Worm (Caenorhabditis elegans) whole organism, late embryonic: ENCODE results near the gene klc-1.

Experiments
- C08G9.2 ChIP-seq: sonication (generic microtip); optimal IDR thresholded peaks from 2 replicates; lab custom pipeline; 2016; ENCODE audit warnings: mild to moderate bottlenecking, missing genetic modification characterization, moderate library complexity, missing compliant biosample characterization
- T23F11.4 ChIP-seq: fragments of 200-800 bp; sonication (Bioruptor generic); optimal IDR thresholded peaks from 2 replicates; lab custom pipeline; 2018; ENCODE audit warnings: mild to moderate bottlenecking, missing genetic modification characterization, missing compliant biosample characterization
- Y22D7AL.16 ChIP-seq: sonication (generic microtip); optimal IDR thresholded peaks from 2 replicates; lab custom pipeline; 2016; ENCODE audit warnings: missing genetic modification characterization, missing compliant biosample characterization
- ahr-1 ChIP-seq: sonication (generic microtip); optimal IDR thresholded peaks from 2 replicates; lab custom pipeline; 2016; ENCODE audit warnings: missing genetic modification characterization, missing compliant biosample characterization
- ama-1 ChIP-seq: fragments of 150-350 bp; optimal IDR thresholded peaks from 2 replicates; lab custom pipeline; 2014
- ceh-14 ChIP-seq: sonication (generic microtip); optimal IDR thresholded peaks from 2 replicates; lab custom pipeline; 2016; ENCODE audit warnings: missing genotype, missing genetic modification characterization, missing compliant biosample characterization
- ceh-18 ChIP-seq: sonication (generic microtip); optimal IDR thresholded peaks from 2 replicates; lab custom pipeline; 2016; ENCODE audit warnings: missing genetic modification characterization, missing compliant biosample characterization
- ceh-22 ChIP-seq: sonication (generic microtip); optimal IDR thresholded peaks from 2 replicates; lab custom pipeline; 2017; ENCODE audit warnings: missing biosample characterization, missing genetic modification characterization
- ceh-24 ChIP-seq: sonication (generic microtip); optimal IDR thresholded peaks from 2 replicates; lab custom pipeline; 2016; ENCODE audit warnings: mild to moderate bottlenecking, missing genetic modification characterization, missing compliant biosample characterization
- ceh-30 ChIP-seq: fragments of 150-350 bp; optimal IDR thresholded peaks from 2 replicates; lab custom pipeline; 2014; ENCODE audit warnings: missing biosample characterization, missing genetic modification characterization
- ceh-34 ChIP-seq: sonication (generic microtip); optimal IDR thresholded peaks from 2 replicates; lab custom pipeline; 2016; ENCODE audit warnings: mild to moderate bottlenecking, missing genetic modification characterization, missing compliant biosample characterization
- ceh-45 ChIP-seq: fragments of 200-800 bp; sonication (Bioruptor generic); IDR thresholded peaks from 2 replicates; pipeline ENCODE4 v1.3.6; 2022; ENCODE audit warnings: missing genetic modification reagents, missing genetic modification characterization, missing compliant biosample characterization
- ceh-48 ChIP-seq: sonication (generic microtip); optimal IDR thresholded peaks from 2 replicates; lab custom pipeline; 2016; ENCODE audit warnings: missing genetic modification characterization, inconsistent platforms, missing compliant biosample characterization
- ceh-9 ChIP-seq: sonication (generic microtip); optimal IDR thresholded peaks from 2 replicates; lab custom pipeline; 2016; ENCODE audit warnings: mild to moderate bottlenecking, missing genetic modification characterization, inconsistent platforms, missing compliant biosample characterization
- elt-2 ChIP-seq: sonication (generic microtip); optimal IDR thresholded peaks from 2 replicates; lab custom pipeline; 2016; ENCODE audit warnings: missing genetic modification reagents, missing genetic modification characterization, missing compliant biosample characterization
- ets-4 ChIP-seq: sonication (generic microtip); optimal IDR thresholded peaks from 2 replicates; lab custom pipeline; 2016; ENCODE audit warnings: missing genetic modification characterization, missing compliant biosample characterization
- fax-1 ChIP-seq: sonication (generic microtip); optimal IDR thresholded peaks from 2 replicates; lab custom pipeline; 2016; ENCODE audit warnings: missing genotype, missing genetic modification characterization, missing compliant biosample characterization
- fkh-10 ChIP-seq: fragments of 150-350 bp; optimal IDR thresholded peaks from 2 replicates; lab custom pipeline; 2014; ENCODE audit warnings: missing biosample characterization, missing genetic modification reagents, missing genetic modification characterization
- gmeb-2 ChIP-seq: sonication (generic microtip); optimal IDR thresholded peaks from 2 replicates; lab custom pipeline; 2016; ENCODE audit warnings: missing genetic modification characterization, inconsistent platforms, missing compliant biosample characterization
- hlh-13 ChIP-seq: fragments of 200-800 bp; sonication (Bioruptor generic); optimal IDR thresholded peaks from 2 replicates; lab custom pipeline; 2018; ENCODE audit warnings: mild to moderate bottlenecking, missing genetic modification characterization, missing compliant biosample characterization
- hlh-15 ChIP-seq: sonication (generic microtip); optimal IDR thresholded peaks from 2 replicates; lab custom pipeline; 2016; ENCODE audit warnings: missing genetic modification characterization, missing compliant biosample characterization
- hlh-30 ChIP-seq: sonication (generic microtip); optimal IDR thresholded peaks from 2 replicates; lab custom pipeline; 2017; ENCODE audit warnings: antibody characterized with exemption, missing genetic modification characterization, missing compliant biosample characterization; ENCODE audit not compliant: insufficient read depth
- hlh-6 ChIP-seq: sonication (generic microtip); optimal IDR thresholded peaks from 2 replicates; lab custom pipeline; 2016; ENCODE audit warnings: missing genotype, missing genetic modification characterization, missing compliant biosample characterization
- hlh-8 ChIP-seq: sonication (generic microtip); optimal IDR thresholded peaks from 2 replicates; lab custom pipeline; 2016; ENCODE audit warnings: missing genotype, missing genetic modification characterization, missing compliant biosample characterization
- madf-2 ChIP-seq: sonication (generic microtip); optimal IDR thresholded peaks from 2 replicates; lab custom pipeline; 2017; ENCODE audit warnings: missing genetic modification characterization, missing compliant biosample characterization
- mec-3 ChIP-seq: sonication (generic microtip); optimal IDR thresholded peaks from 2 replicates; lab custom pipeline; 2016; ENCODE audit warnings: borderline replicate concordance, missing genetic modification characterization, missing compliant biosample characterization
- nhr-11 ChIP-seq: fragments of 150-350 bp; optimal IDR thresholded peaks from 2 replicates; lab custom pipeline; 2014; ENCODE audit warnings: missing biosample characterization, missing genetic modification characterization
- odd-2 ChIP-seq: sonication (generic microtip); optimal IDR thresholded peaks from 2 replicates; lab custom pipeline; 2017; ENCODE audit warnings: antibody characterized with exemption, mild to moderate bottlenecking, missing genetic modification characterization, missing compliant biosample characterization
- pax-1 ChIP-seq: fragments of 150-350 bp; optimal IDR thresholded peaks from 2 replicates; lab custom pipeline; 2014; ENCODE audit warnings: missing biosample characterization, missing genetic modification characterization
- pha-2 ChIP-seq: sonication (generic microtip); optimal IDR thresholded peaks from 2 replicates; lab custom pipeline; 2017; ENCODE audit warnings: mild to moderate bottlenecking, missing genetic modification characterization, missing compliant biosample characterization
- pha-4 ChIP-seq: fragments of 150-350 bp; optimal IDR thresholded peaks from 2 replicates; lab custom pipeline; 2018; ENCODE audit warnings: missing biosample characterization, missing genetic modification reagents, missing genetic modification characterization
- pqm-1 ChIP-seq: sonication (generic microtip); optimal IDR thresholded peaks from 2 replicates; lab custom pipeline; 2016; ENCODE audit warnings: missing genetic modification characterization, missing compliant biosample characterization
- pros-1 ChIP-seq: fragments of 150-350 bp; optimal IDR thresholded peaks from 2 replicates; lab custom pipeline; 2014; ENCODE audit warnings: missing biosample characterization, missing genetic modification reagents, missing genetic modification characterization
- ref-2 ChIP-seq: sonication (generic microtip); optimal IDR thresholded peaks from 2 replicates; lab custom pipeline; 2016; ENCODE audit warnings: missing genetic modification characterization, missing compliant biosample characterization
- sox-2 ChIP-seq: fragments of 200-800 bp; sonication (Bioruptor generic); IDR thresholded peaks from 2 replicates; pipeline ENCODE4 v1.3.6; 2022; ENCODE audit warnings: missing genetic modification reagents, missing genetic modification characterization, missing compliant biosample characterization
- sox-4 ChIP-seq: sonication (generic microtip); optimal IDR thresholded peaks from 2 replicates; lab custom pipeline; 2017; ENCODE audit warnings: mild to moderate bottlenecking, missing genetic modification characterization, inconsistent platforms, missing compliant biosample characterization
- syd-9 ChIP-seq: sonication (generic microtip); optimal IDR thresholded peaks from 2 replicates; lab custom pipeline; 2016; ENCODE audit warnings: mild to moderate bottlenecking, missing genetic modification characterization, moderate library complexity, missing compliant biosample characterization
- tbx-7 ChIP-seq: sonication (generic microtip); optimal IDR thresholded peaks from 2 replicates; lab custom pipeline; 2016; ENCODE audit warnings: missing genotype, missing genetic modification characterization, missing compliant biosample characterization
- ttx-3 ChIP-seq: sonication (generic microtip); optimal IDR thresholded peaks from 2 replicates; lab custom pipeline; 2016; ENCODE audit warnings: missing genetic modification reagents, missing genetic modification characterization, missing compliant biosample characterization
- unc-42 ChIP-seq: sonication (generic microtip); optimal IDR thresholded peaks from 2 replicates; lab custom pipeline; 2016; ENCODE audit warnings: missing genotype, missing genetic modification characterization, missing compliant biosample characterization
- unc-55 ChIP-seq: sonication (generic microtip); optimal IDR thresholded peaks from 2 replicates; lab custom pipeline; 2017; ENCODE audit warnings: missing biosample characterization, missing genetic modification reagents, missing genetic modification characterization
- zip-5 ChIP-seq: sonication (generic microtip); optimal IDR thresholded peaks from 2 replicates; lab custom pipeline; 2016; ENCODE audit warnings: missing genetic modification characterization, missing compliant biosample characterization
- ztf-16 ChIP-seq: sonication (generic microtip); optimal IDR thresholded peaks from 2 replicates; lab custom pipeline; 2017; ENCODE audit warnings: missing genetic modification characterization, missing compliant biosample characterization

The klc-1 gene

DNA sequence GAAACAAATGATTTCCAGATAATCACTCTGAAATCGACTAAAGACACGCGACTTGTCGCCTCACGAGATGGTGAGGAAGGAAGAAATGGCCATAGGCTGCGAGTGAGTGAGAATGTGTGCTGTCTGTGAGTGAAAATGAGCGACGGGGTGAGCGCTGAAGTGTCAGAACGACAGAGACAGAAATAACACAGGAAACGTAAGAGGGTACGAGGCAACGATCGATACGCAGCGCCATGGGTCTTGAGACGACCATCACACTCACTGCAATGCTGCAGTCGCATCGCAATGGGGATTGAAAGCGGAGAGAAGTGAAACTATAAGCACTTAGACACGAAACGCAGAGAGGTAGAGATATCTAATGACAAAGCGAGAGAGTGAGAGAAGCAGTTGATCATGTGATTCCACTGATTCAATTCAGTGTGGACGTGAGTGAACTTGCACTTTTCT, 723 bp upstream of the klc-1 start (continued):
- TF ChIP-seq syd-9 (tag; lab: Kevin White, UChicago) (peak; percentile 67), ceh-14 (peak; percentile 82), hlh-30 (peak; percentile 97), zip-5 (no peak), nhr-11 (no peak), C08G9.2 (peak; percentile 40), ceh-9 (tag; lab: Kevin White, UChicago) (no peak), pqm-1 (tag; lab: Kevin White, UChicago) (peak; percentile 73), gmeb-2 (tag; lab: Kevin White, UChicago) (no peak), hlh-8 (peak; percentile 66), unc-42 (tag; lab: Kevin White, UChicago) (peak; percentile 96), ztf-16 (tag; lab: Kevin White, UChicago) (peak; percentile 54), hlh-6 (tag; lab: Kevin White, UChicago) (peak; percentile 27), ttx-3 (no peak), ref-2 (tag; lab: Kevin White, UChicago) (peak; percentile 75), ceh-30 (tag; lab: Kevin White, UChicago) (peak; percentile 79), ets-4 (tag; lab: Kevin White, UChicago) (peak; percentile 75), hlh-15 (no peak), Y22D7AL.16 (tag; lab: Kevin White, UChicago) (no peak), fax-1 (tag; lab: Kevin White, UChicago) (peak; percentile 45), mec-3 (tag; lab: Kevin White, UChicago) (peak; percentile 18), ceh-34 (tag; lab: Kevin White, UChicago) (peak; percentile 95), tbx-7 (tag; lab: Kevin White, UChicago) (no peak), fkh-10 (no peak)

DNA sequence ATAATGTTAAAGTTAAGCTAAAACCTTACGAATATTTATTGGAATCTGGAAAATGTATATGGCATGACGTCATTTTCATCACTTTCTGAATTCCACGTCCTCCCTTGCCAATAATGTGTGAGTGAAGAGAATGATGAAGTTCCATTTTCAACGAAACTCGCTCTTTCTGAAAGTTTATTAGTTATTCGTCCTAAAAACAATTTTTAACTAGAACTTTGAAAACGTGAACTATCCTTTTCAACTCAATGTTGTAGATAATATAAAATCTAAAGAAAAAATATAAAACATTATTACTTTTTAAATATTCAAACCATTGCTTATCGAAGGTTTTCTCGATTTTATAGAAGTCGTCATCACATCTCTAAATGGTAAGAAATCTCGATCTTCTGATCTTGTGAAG, 6.0 kb downstream of the klc-1 start, which contains the start of gene M7.7:
TSS of gene M7.7 (plus strand) at position 301 of the 400 bp plus-strand sequence.
- TF ChIP-seq ceh-45 (GFP tag; lab: Robert Waterston, UW) (no peak), ceh-18 (tag; lab: Kevin White, UChicago) (no peak), ceh-24 (no peak), ahr-1 (tag; lab: Kevin White, UChicago) (no peak), pha-4 (no peak), ref-2 (tag; lab: Kevin White, UChicago) (no peak), hlh-13 (GFP tag; lab: Kevin White, UChicago) (no peak), unc-55 (GFP tag; lab: Kevin White, UChicago) (no peak), ceh-22 (tag; lab: Kevin White, UChicago) (no peak), pax-1 (tag; lab: Kevin White, UChicago) (no peak), ama-1 (no peak), fkh-10 (no peak)

DNA sequence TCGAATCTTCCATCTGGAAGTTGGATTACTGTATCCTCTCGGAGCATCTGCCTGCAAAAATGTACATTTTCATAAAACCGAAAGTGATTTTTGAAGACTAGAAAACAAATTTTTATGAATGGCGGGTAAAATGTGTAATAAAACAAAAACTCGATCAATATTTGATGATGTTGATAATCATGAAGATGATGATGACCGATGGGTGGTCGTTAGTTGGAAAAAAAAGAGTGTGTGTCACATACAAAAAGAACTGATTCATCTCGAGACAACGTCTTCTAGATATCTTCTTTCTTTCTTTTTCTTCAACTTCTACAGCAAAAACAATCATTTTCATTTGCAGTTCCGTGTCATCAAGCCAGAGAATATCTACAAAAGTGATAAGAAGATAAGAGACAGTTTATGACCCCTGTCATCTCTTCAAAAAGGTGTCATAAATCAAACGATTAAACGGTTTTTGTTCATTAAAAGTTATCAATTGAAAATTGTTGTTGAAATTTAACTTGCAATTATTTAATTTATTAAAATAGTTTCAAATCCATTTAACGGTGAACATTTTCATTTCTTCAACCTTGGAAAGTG, 9.1 kb downstream of the klc-1 start, which contains the start of gene bcc-1:
TSS of gene bcc-1 (minus strand) at position 51 of the 579 bp plus-strand sequence.
- TF ChIP-seq ama-1 (no peak), elt-2 (no peak), hlh-15 (no peak), ceh-45 (GFP tag; lab: Robert Waterston, UW) (no peak), ceh-48 (tag; lab: Kevin White, UChicago) (no peak), pha-2 (no peak), madf-2 (tag; lab: Kevin White, UChicago) (no peak), nhr-11 (no peak), sox-4 (tag; lab: Kevin White, UChicago) (no peak), pros-1 (tag; lab: Kevin White, UChicago) (no peak), odd-2 (tag; lab: Kevin White, UChicago) (no peak), ztf-16 (tag; lab: Kevin White, UChicago) (no peak), sox-2 (no peak), T23F11.4 (no peak)
